Fruit fly (Drosophila melanogaster): Measurements from ENCODE around the gene Pde9.

- TF ChIP-seq CG8478 (optimal IDR thresholded peaks at IDR 0.05) (no peak), CTCF (optimal IDR thresholded peaks at IDR 0.05) (no peak)
Measured at dm6 chrX:12923258-12923901, 26.3 kb upstream of the Pde9 start.

Measured in S2 (cell line).